Worm (Caenorhabditis elegans) whole organism, midembryonic: Measurements from ENCODE around the gene F19B2.5.

Experiments used
- cog-1 ChIP-seq: sonication (generic microtip); optimal IDR thresholded peaks from 2 replicates; lab custom pipeline; 2016; ENCODE audit warnings: missing genetic modification characterization, missing compliant biosample characterization
- flt-1 ChIP-seq: fragments of 200-800 bp; sonication (Bioruptor generic); IDR thresholded peaks from 2 replicates; pipeline ENCODE4 v1.3.6; 2022; ENCODE audit warnings: missing genetic modification characterization, missing compliant biosample characterization
- klf-2 ChIP-seq: fragments of 200-800 bp; sonication (Bioruptor generic); conservative IDR thresholded peaks from 2 replicates; pipeline ENCODE4 v1.3.6; 2022; ENCODE audit warnings: missing genetic modification reagents, missing genetic modification characterization, missing compliant biosample characterization
- med-1 ChIP-seq: sonication (generic microtip); optimal IDR thresholded peaks from 2 replicates; lab custom pipeline; 2017; ENCODE audit warnings: missing genetic modification characterization, mild to moderate bottlenecking, missing compliant biosample characterization, antibody characterized with exemption, missing genetic modification reagents; ENCODE audit not compliant: insufficient read depth
- ref-1 ChIP-seq: fragments of 200-800 bp; sonication (Bioruptor generic); conservative IDR thresholded peaks from 2 replicates; pipeline ENCODE4 v1.3.6; 2022; ENCODE audit warnings: missing genetic modification reagents, missing genetic modification characterization, missing compliant biosample characterization
- ztf-29 ChIP-seq: fragments of 200-800 bp; sonication (Bioruptor generic); IDR thresholded peaks from 2 replicates; pipeline ENCODE4 v1.3.6; 2022; ENCODE audit warnings: missing genetic modification reagents, missing genetic modification characterization, missing compliant biosample characterization

DNA sequence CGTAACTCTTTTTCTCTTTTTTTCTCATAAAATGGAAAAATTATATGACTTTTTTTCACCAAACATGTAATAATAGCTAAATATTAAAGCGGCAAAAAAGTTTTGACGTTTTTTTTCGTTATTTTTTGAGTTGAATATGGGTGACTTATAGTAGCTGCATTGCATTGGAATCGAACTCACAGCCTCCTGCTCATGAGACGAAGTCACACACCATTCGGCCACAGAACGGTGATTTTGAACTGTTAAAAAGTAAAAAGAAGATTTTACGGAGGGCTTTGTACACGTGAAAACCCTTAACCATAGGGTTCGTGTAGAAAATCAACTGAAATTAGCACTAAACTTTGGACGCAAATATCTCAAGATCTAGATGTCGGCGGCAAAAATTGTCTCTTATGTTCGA is 12.1 kb downstream of the F19B2.5 start:
- TF ChIP-seq ref-1 (GFP tag; lab: Robert Waterston, UW) (no peak), cog-1 (tag; lab: Kevin White, UChicago) (no peak), flt-1 (GFP tag; lab: Robert Waterston, UW) (no peak), klf-2 (GFP tag; lab: Robert Waterston, UW) (no peak), med-1 (GFP tag; lab: Kevin White, UChicago) (no peak), ztf-29 (GFP tag; lab: Robert Waterston, UW) (no peak)
